Worm (Caenorhabditis elegans) whole organism, young adult: ENCODE data around the gene C24F3.2.

ENCODE experiments used
- B0261.1 ChIP-seq: sonication (generic microtip); optimal IDR thresholded peaks from 2 replicates; lab custom pipeline; 2016; ENCODE audit warnings: mild to moderate bottlenecking, missing genetic modification characterization, moderate library complexity, missing compliant biosample characterization
- B0336.3 ChIP-seq: fragments of 200-800 bp; sonication (Bioruptor generic); IDR thresholded peaks from 2 replicates; pipeline ENCODE4 v1.3.6; 2022; ENCODE audit warnings: missing genetic modification characterization, missing compliant biosample characterization
- C17E4.6 ChIP-seq: fragments of 200-800 bp; sonication (Bioruptor generic); IDR thresholded peaks from 2 replicates; pipeline ENCODE4 v1.3.6; 2022; ENCODE audit warnings: missing genetic modification reagents, missing genetic modification characterization, missing compliant biosample characterization
- F10E7.11 ChIP-seq: sonication (generic microtip); optimal IDR thresholded peaks from 2 replicates; lab custom pipeline; 2017; ENCODE audit warnings: mild to moderate bottlenecking, missing genetic modification characterization, moderate library complexity, missing compliant biosample characterization
- F39B2.1 ChIP-seq: fragments of 200-800 bp; sonication (Bioruptor generic); IDR thresholded peaks from 2 replicates; pipeline ENCODE4 v1.3.6; 2022; ENCODE audit warnings: missing genetic modification reagents, missing genetic modification characterization, missing compliant biosample characterization
- F49E8.2 ChIP-seq: sonication (generic microtip); optimal IDR thresholded peaks from 3 replicates; lab custom pipeline; 2017; ENCODE audit warnings: missing genetic modification characterization, mild to moderate bottlenecking, missing compliant biosample characterization, antibody characterized with exemption, moderate library complexity; ENCODE audit not compliant: insufficient read depth
- T26A5.8 ChIP-seq: sonication (generic microtip); optimal IDR thresholded peaks from 2 replicates; lab custom pipeline; 2016; ENCODE audit warnings: missing genetic modification characterization, missing compliant biosample characterization
- Y53G8AR.9 ChIP-seq: fragments of 200-800 bp; sonication (Bioruptor generic); conservative IDR thresholded peaks from 2 replicates; pipeline ENCODE4 v1.3.6; 2022; ENCODE audit warnings: missing genetic modification reagents, missing genetic modification characterization, missing compliant biosample characterization
- ama-1 ChIP-seq, 3 experiments: fragments of 150-350 bp in 1 of 3; sonication (generic microtip) in 2 of 3; optimal IDR thresholded peaks; 2 replicates each; lab custom pipeline; 2014 to 2018; ENCODE audit warnings: missing biosample characterization in 2 of 3, missing genetic modification characterization in 2 of 3, missing genetic modification reagents in 2 of 3
- aptf-3 ChIP-seq: fragments of 200-800 bp; sonication (Bioruptor generic); IDR thresholded peaks from 2 replicates; pipeline ENCODE4 v1.3.6; 2022; ENCODE audit warnings: missing genetic modification characterization, missing compliant biosample characterization
- bed-1 ChIP-seq: fragments of 200-800 bp; sonication (Bioruptor generic); IDR thresholded peaks from 2 replicates; pipeline ENCODE4 v1.3.6; 2022; ENCODE audit warnings: missing genetic modification reagents, missing genetic modification characterization, missing compliant biosample characterization
- cebp-1 ChIP-seq, 2 experiments: fragments of 200-800 bp in 1 of 2; sonication (Bioruptor generic) in 1 of 2; sonication (generic microtip) in 1 of 2; IDR thresholded peaks in 1 of 2; optimal IDR thresholded peaks in 1 of 2; 2 replicates each; pipeline versions ENCODE4 v1.3.6 to Lab custom; 2017 to 2022; ENCODE audit warnings: missing compliant biosample characterization in 2 of 2, missing genetic modification characterization in 2 of 2, mild to moderate bottlenecking in 1 of 2, missing genetic modification reagents in 1 of 2, moderate library complexity in 1 of 2
- ceh-79 ChIP-seq: sonication (generic microtip); optimal IDR thresholded peaks from 2 replicates; lab custom pipeline; 2017; ENCODE audit warnings: mild to moderate bottlenecking, missing genetic modification characterization, missing compliant biosample characterization
- dox-1 ChIP-seq: fragments of 200-800 bp; sonication (Bioruptor generic); IDR thresholded peaks from 2 replicates; pipeline ENCODE4 v1.3.6; 2022; ENCODE audit warnings: missing genetic modification reagents, missing genetic modification characterization, missing compliant biosample characterization
- egrh-3 ChIP-seq: fragments of 200-800 bp; sonication (Bioruptor generic); IDR thresholded peaks from 2 replicates; pipeline ENCODE4 v1.3.6; 2022; ENCODE audit warnings: missing genetic modification reagents, missing genetic modification characterization, missing compliant biosample characterization
- ekl-4 ChIP-seq: fragments of 200-800 bp; sonication (Bioruptor generic); IDR thresholded peaks from 2 replicates; pipeline ENCODE4 v1.3.6; 2022; ENCODE audit warnings: missing genetic modification reagents, missing genetic modification characterization, missing compliant biosample characterization
- fkh-3 ChIP-seq: sonication (generic microtip); optimal IDR thresholded peaks from 2 replicates; lab custom pipeline; 2016; ENCODE audit warnings: mild to moderate bottlenecking, missing genetic modification characterization, missing compliant biosample characterization
- gei-17 ChIP-seq: fragments of 200-800 bp; sonication (Bioruptor generic); optimal IDR thresholded peaks from 2 replicates; lab custom pipeline; 2018; ENCODE audit warnings: mild to moderate bottlenecking, missing genetic modification characterization, missing compliant biosample characterization
- hlh-26 ChIP-seq: fragments of 200-800 bp; sonication (Bioruptor generic); conservative IDR thresholded peaks from 2 replicates; pipeline ENCODE4 v1.3.6; 2022; ENCODE audit warnings: missing genetic modification reagents, missing genetic modification characterization, missing compliant biosample characterization
- hmg-1.2 ChIP-seq: fragments of 200-800 bp; sonication (Bioruptor generic); IDR thresholded peaks from 2 replicates; pipeline ENCODE4 v1.3.6; 2022; ENCODE audit warnings: missing genetic modification reagents, missing genetic modification characterization, missing compliant biosample characterization
- hmg-20 ChIP-seq: fragments of 200-800 bp; sonication (Bioruptor generic); IDR thresholded peaks from 2 replicates; pipeline ENCODE4 v1.3.6; 2022; ENCODE audit warnings: missing genetic modification reagents, missing genetic modification characterization, missing compliant biosample characterization
- lin-26 ChIP-seq: fragments of 200-800 bp; sonication (Bioruptor generic); IDR thresholded peaks from 2 replicates; pipeline ENCODE4 v1.3.6; 2022; ENCODE audit warnings: missing genetic modification reagents, missing genetic modification characterization, missing compliant biosample characterization
- lin-54 ChIP-seq: fragments of 200-800 bp; sonication (Bioruptor generic); optimal IDR thresholded peaks from 2 replicates; lab custom pipeline; 2018; ENCODE audit warnings: mild to moderate bottlenecking, missing genetic modification characterization, missing compliant biosample characterization
- lsl-1 ChIP-seq: fragments of 200-800 bp; sonication (Bioruptor generic); optimal IDR thresholded peaks from 2 replicates; lab custom pipeline; 2018; ENCODE audit warnings: mild to moderate bottlenecking, missing genetic modification characterization, moderate library complexity, missing compliant biosample characterization
- nhr-179 ChIP-seq: sonication (generic microtip); optimal IDR thresholded peaks from 2 replicates; lab custom pipeline; 2016; ENCODE audit warnings: mild to moderate bottlenecking, missing genetic modification characterization, missing compliant biosample characterization
- nhr-80 ChIP-seq: sonication (generic microtip); optimal IDR thresholded peaks from 2 replicates; lab custom pipeline; 2016; ENCODE audit warnings: missing genetic modification characterization, missing compliant biosample characterization
- snpc-3.4 ChIP-seq: sonication (generic microtip); optimal IDR thresholded peaks from 2 replicates; lab custom pipeline; 2017; ENCODE audit warnings: missing genetic modification characterization, mild to moderate bottlenecking, missing compliant biosample characterization, antibody characterized with exemption, moderate library complexity, missing genotype, missing genetic modification reagents
- snpc-4 ChIP-seq, 5 experiments: fragments of 150-350 bp in 1 of 5; sonication (generic microtip) in 4 of 5; optimal IDR thresholded peaks; 2 replicates each; lab custom pipeline; 2014 to 2018; ENCODE audit warnings: missing genetic modification characterization in 5 of 5, missing biosample characterization in 3 of 5, antibody characterized with exemption in 2 of 5, mild to moderate bottlenecking in 2 of 5, missing compliant biosample characterization in 2 of 5, missing genotype in 2 of 5, moderate library complexity in 2 of 5, missing genetic modification reagents in 1 of 5
- sptf-2 ChIP-seq: fragments of 200-800 bp; sonication (Bioruptor generic); optimal IDR thresholded peaks from 2 replicates; lab custom pipeline; 2018; ENCODE audit warnings: mild to moderate bottlenecking, missing genetic modification characterization, missing compliant biosample characterization
- tlf-1 ChIP-seq: fragments of 200-800 bp; sonication (Bioruptor generic); optimal IDR thresholded peaks from 2 replicates; lab custom pipeline; 2018; ENCODE audit warnings: mild to moderate bottlenecking, missing genetic modification characterization, missing compliant biosample characterization
- zfh-2 ChIP-seq: fragments of 200-800 bp; sonication (Bioruptor generic); conservative IDR thresholded peaks from 2 replicates; pipeline ENCODE4 v1.3.6; 2022; ENCODE audit warnings: missing genetic modification reagents, missing genetic modification characterization, missing compliant biosample characterization
- ztf-25 ChIP-seq: fragments of 200-800 bp; sonication (Bioruptor generic); IDR thresholded peaks from 2 replicates; pipeline ENCODE4 v1.3.6; 2022; ENCODE audit warnings: missing genetic modification reagents, missing genetic modification characterization, missing compliant biosample characterization

C24F3.2 gene

DNA sequence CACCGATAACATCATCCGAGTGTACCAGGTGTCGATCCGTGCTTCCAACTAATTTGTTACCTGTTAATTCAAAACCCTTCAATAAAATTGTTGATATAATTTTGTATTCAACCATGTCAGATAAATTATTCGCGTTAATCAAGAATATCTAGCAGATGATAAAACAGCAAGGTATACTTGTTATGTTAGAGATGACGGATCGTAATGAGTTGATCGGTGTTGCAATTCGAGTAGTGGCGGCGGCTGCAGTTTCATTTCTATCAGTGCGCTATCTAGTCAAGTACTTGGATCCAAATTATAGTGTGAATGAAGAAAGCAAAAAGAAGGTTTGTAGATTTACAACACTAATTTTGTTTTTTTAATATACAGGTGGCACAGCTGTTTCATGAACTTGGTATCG is 44.6 kb upstream of the C24F3.2 start, which contains the start of gene mspn-1 (continued):
- TF ChIP-seq C17E4.6 (peak; percentile 52; the same call in 1 of the 2 replicates), bed-1 (no peak), F10E7.11 (no peak), Y53G8AR.9 (peak; percentile 74; the same call in 1 of the 2 replicates), ekl-4 (GFP tag; lab: Robert Waterston, UW) (no peak), ama-1 (optimal IDR thresholded peaks at IDR 0.05; lab: Kevin White, UChicago) (no peak), ama-1 (GFP tag; optimal IDR thresholded peaks at IDR 0.05; lab: Kevin White, UChicago) (peak in 1 of 2 experiments; percentile 37), lsl-1 (peak; percentile 16), B0336.3 (peak; percentile 65; the same call in 1 of the 2 replicates), F39B2.1 (GFP tag; lab: Robert Waterston, UW) (no peak), hmg-1.2 (GFP tag; lab: Robert Waterston, UW) (no peak), snpc-4 (GFP tag; optimal IDR thresholded peaks at IDR 0.05; lab: Kevin White, UChicago) (no peak), snpc-4 (tag; optimal IDR thresholded peaks at IDR 0.05; lab: Kevin White, UChicago) (no peak), F49E8.2 (peak; percentile 17), egrh-3 (GFP tag; lab: Robert Waterston, UW) (no peak), lin-26 (0 out of 2 replicates have a peak, but pooled peaks have one; percentile 48), tlf-1 (GFP tag; lab: Kevin White, UChicago) (peak; percentile 46)

DNA sequence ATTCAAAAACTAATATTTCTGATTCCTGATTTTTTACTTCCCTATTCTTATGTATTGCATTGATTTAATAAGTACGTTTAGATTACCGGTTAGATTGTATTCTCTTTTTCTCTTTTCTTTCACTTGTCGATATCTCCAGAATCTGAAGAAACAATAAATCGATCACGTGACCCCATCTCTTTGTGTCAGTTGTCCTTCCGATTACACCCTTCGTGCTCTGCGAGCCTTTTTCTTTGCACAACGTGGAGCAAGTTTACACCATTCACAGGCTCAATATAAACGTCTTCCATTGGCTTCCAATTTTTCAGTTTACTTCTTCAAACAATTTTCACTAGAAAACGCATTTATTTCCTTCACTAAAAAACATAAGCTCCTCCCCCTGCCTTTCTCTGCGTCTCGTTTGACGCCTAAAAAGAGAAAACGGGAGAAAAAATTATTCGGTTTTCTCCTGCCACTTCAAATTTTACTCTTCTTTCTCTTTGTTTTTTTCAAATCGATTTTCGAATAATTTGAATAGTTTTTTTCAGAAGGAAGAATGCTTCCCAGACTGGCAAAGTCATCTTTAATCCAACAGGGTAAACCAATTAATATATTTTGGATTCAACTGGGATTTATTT is 42.1 kb upstream of the C24F3.2 start, which contains the start of gene gta-1:
Gene gta-1 (plus strand): TSS at position 528 of the 617 bp plus-strand sequence.
- TF ChIP-seq ama-1 (optimal IDR thresholded peaks at IDR 0.05; lab: Kevin White, UChicago) (peak; percentile 50), ama-1 (GFP tag; optimal IDR thresholded peaks at IDR 0.05; lab: Kevin White, UChicago) (no peak), cebp-1 (GFP tag; IDR thresholded peaks at IDR 0.05; lab: Robert Waterston, UW) (no peak), cebp-1 (tag; optimal IDR thresholded peaks at IDR 0.05; lab: Kevin White, UChicago) (peak; percentile 15), dox-1 (GFP tag; lab: Robert Waterston, UW) (no peak)

DNA sequence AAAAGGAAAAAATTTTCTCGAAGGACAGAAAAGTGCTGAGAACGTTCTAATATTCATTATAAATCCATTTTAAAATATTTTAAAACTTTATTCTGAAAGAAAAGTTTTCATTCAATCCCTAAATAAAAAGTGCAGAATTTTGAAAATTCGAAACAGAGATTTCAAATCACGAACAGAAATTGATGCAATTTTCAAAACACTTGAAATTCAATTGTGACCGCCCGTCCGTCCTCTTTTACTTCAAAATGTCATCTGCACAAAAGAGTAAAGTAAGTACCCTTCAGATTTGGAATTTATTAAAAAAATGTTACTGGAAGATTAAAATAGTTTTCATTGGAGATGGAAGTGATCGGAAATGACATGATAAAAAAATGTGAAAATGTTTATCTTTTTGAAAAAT is 33.8 kb upstream of the C24F3.2 start:
- TF ChIP-seq T26A5.8 (tag; lab: Kevin White, UChicago), result no peak
- TF ChIP-seq sptf-2 (GFP tag; lab: Kevin White, UChicago), result no peak
- TF ChIP-seq bed-1, result no peak
- no peak for TF ChIP-seq snpc-3.4 (tag; lab: Kevin White, UChicago)
- no peak for TF ChIP-seq F39B2.1 (GFP tag; lab: Robert Waterston, UW)
- TF ChIP-seq cebp-1 (GFP tag; IDR thresholded peaks at IDR 0.05; lab: Robert Waterston, UW), result no peak
- no peak for TF ChIP-seq cebp-1 (tag; optimal IDR thresholded peaks at IDR 0.05; lab: Kevin White, UChicago)
- no peak for TF ChIP-seq nhr-179 (tag; lab: Kevin White, UChicago)
- no peak for TF ChIP-seq gei-17 (GFP tag; lab: Kevin White, UChicago)

DNA sequence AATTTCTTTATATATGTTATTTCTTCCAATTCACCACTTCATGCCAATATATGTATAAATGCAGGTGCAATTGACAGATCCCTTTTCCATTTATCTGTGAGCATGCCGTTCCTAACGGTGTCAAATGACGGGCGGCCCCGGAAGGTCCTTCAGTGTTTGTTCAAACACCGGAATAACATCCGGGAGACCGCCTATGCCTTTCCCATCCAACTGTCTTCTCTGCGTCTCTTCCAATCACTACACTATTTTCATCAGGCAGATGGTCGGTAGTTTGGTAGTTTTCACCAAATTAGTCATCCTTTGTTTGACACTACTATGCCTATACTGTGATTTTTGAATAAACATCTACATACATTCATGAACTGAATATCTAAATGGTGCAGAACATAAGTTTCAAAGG is 31.8 kb upstream of the C24F3.2 start:
- TF ChIP-seq hmg-1.2 (GFP tag; lab: Robert Waterston, UW), result peak; percentile 79
- TF ChIP-seq snpc-4 (GFP tag; optimal IDR thresholded peaks at IDR 0.05; lab: Kevin White, UChicago), result no peak
- no peak for TF ChIP-seq snpc-4 (tag; optimal IDR thresholded peaks at IDR 0.05; lab: Kevin White, UChicago)

DNA sequence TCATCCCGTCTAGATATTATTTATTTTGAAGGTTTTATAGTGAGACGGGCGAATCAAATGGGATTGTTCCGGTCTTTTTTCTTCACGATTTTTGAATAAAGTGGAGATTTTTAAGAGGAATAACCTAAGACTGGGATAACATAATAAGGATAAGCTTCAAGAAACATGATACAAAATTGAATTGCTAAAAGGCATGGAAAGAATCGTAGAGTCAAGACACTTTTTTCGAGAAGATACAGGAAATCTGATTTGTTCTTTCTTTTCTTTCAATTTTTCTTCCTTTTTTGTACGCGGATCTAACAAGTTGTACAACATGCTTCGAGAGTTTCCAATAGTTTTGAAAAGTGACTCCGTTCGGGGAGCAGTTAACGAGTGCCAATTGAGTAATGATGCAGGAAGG is 30.8 kb upstream of the C24F3.2 start:
- TF ChIP-seq hmg-20 (GFP tag; lab: Robert Waterston, UW) (no peak), lin-54 (GFP tag; lab: Kevin White, UChicago) (no peak), ztf-25 (GFP tag; lab: Robert Waterston, UW) (no peak), nhr-80 (tag; lab: Kevin White, UChicago) (no peak), fkh-3 (tag; lab: Kevin White, UChicago) (no peak), zfh-2 (GFP tag; lab: Robert Waterston, UW) (no peak), hlh-26 (GFP tag; lab: Robert Waterston, UW) (no peak), ceh-79 (tag; lab: Kevin White, UChicago) (no peak), aptf-3 (GFP tag; lab: Robert Waterston, UW) (no peak), B0261.1 (tag; lab: Kevin White, UChicago) (no peak)
